Fruit fly (Drosophila melanogaster): ENCODE measurements around the gene Arl1.

The Arl1 gene

DNA sequence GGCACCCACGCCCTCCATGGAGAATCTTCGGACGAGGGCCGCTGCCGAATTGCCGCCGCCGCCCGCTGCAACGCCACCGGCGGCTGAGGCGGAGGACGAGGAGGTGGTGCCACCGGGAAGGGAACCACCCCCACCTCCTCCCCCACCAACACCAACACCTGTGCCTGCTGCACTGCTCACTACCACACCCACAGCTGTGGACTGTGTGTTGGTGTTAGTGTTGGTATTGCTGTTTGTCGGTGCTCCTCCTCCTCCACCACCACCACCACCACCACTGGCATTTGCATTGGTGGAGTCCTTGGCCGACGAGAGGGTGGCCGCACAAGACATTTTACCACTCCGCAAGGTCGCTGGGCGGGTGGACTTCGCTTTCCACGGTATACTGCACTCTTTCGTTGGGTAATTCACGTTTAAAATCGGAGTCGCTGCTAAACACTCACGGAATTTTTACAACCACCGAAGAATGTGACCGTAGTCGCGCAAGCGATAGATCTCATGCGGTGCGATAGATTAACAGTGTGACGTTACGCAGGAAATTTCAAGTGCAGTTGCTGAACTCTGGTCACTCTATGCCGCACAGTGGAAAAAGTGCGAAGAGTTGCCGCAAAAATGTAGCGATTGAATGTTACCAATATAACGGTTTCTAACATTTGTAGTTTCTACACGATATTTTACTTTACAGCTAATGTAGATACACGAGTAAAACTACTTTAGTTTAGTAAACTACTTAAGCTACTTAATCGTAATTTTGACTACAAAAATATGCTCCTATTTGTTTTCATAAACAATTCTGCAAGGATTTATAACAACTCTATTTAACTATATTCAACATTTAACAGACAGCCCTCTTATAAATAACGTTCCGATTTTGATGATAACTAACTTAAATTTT lies 28.6 kb downstream of the Arl1 start, which contains the start of gene mib1 (continued):
- TF ChIP-seq nerfin-2 (GFP tag; IDR thresholded peaks at IDR 0.05; ENCODE audit: partially characterized antibody) (peak; percentile 71), Rx (GFP tag; IDR thresholded peaks at IDR 0.05) (no peak), CG13424 (tag; optimal IDR thresholded peaks at IDR 0.05) (peak; percentile 41), gfzf (GFP tag; optimal IDR thresholded peaks at IDR 0.05) (peak; percentile 97), CG42726 (GFP tag; IDR thresholded peaks at IDR 0.05; ENCODE audit: partially characterized antibody) (peak; percentile 94), CG3726 (GFP tag; IDR thresholded peaks at IDR 0.05) (no peak), Fer1 (GFP tag; optimal IDR thresholded peaks at IDR 0.05) (peak; percentile 64), pho (GFP tag; optimal IDR thresholded peaks at IDR 0.05) (peak; percentile 38), CG7987 (GFP tag; optimal IDR thresholded peaks at IDR 0.05) (peak; percentile 75), kni (GFP tag; optimal IDR thresholded peaks at IDR 0.05) (peak; percentile 40), CG12769 (tag; optimal IDR thresholded peaks at IDR 0.05) (peak; percentile 76), unc-4 (GFP tag; IDR thresholded peaks at IDR 0.05; ENCODE audit: partially characterized antibody) (peak; percentile 82), Vsx1 (GFP tag; optimal IDR thresholded peaks at IDR 0.05) (no peak), psq (GFP tag; optimal IDR thresholded peaks at IDR 0.05) (peak; percentile 11), Dref (GFP tag; IDR thresholded peaks at IDR 0.05) (peak; percentile 54), CG15601 (tag; optimal IDR thresholded peaks at IDR 0.05) (peak; percentile 66), chif (GFP tag; optimal IDR thresholded peaks at IDR 0.05) (peak in 1 of 2 experiments; percentile 15), CG11504 (tag; optimal IDR thresholded peaks at IDR 0.05) (peak; percentile 55), E2f2 (GFP tag; IDR thresholded peaks at IDR 0.05) (peak; percentile 23; the same call in 1 of the 2 replicates), otp (GFP tag; IDR thresholded peaks at IDR 0.05) (no peak), CG2678 (tag; optimal IDR thresholded peaks at IDR 0.05) (peak; percentile 14), gsb-n (tag; optimal IDR thresholded peaks at IDR 0.05) (peak; percentile 55), CG8089 (GFP tag; optimal IDR thresholded peaks at IDR 0.05) (no peak), ac (GFP tag; optimal IDR thresholded peaks at IDR 0.05) (peak; percentile 4), CG32767 (GFP tag; IDR thresholded peaks at IDR 0.05) (0 out of 2 replicates have a peak, but pooled peaks have one; percentile 20), CG12659 (GFP tag; optimal IDR thresholded peaks at IDR 0.05) (peak; percentile 88), CG4328 (GFP tag; optimal IDR thresholded peaks at IDR 0.05) (peak; percentile 15), CG4360 (GFP tag; IDR thresholded peaks at IDR 0.05) (0 out of 2 replicates have a peak, but pooled peaks have one; percentile 30), ewg (GFP tag; optimal IDR thresholded peaks at IDR 0.05) (peak; percentile 32), bcd (GFP tag; optimal IDR thresholded peaks at IDR 0.05) (peak; percentile 52), CG30403 (GFP tag; optimal IDR thresholded peaks at IDR 0.05) (peak; percentile 5), CG12071 (GFP tag; optimal IDR thresholded peaks at IDR 0.05) (peak; percentile 39), CG14710 (tag; optimal IDR thresholded peaks at IDR 0.05) (peak; percentile 91), chinmo (GFP tag; IDR thresholded peaks at IDR 0.05; ENCODE audit: partially characterized antibody) (peak; percentile 95; the same call in 3 of the 4 replicates), bbx (GFP tag; IDR thresholded peaks at IDR 0.05; ENCODE audit: partially characterized antibody) (peak; percentile 95), abd-A (tag; optimal IDR thresholded peaks at IDR 0.05) (peak; percentile 80), tx (GFP tag; optimal IDR thresholded peaks at IDR 0.05) (no peak), CG12391 (tag; optimal IDR thresholded peaks at IDR 0.05) (peak; percentile 65), CG13287 (GFP tag; IDR thresholded peaks at IDR 0.05; ENCODE audit: partially characterized antibody) (peak; percentile 93), zen (tag; optimal IDR thresholded peaks at IDR 0.05) (no peak), chm (GFP tag; IDR thresholded peaks at IDR 0.05) (peak; percentile 68; the same call in 1 of the 2 replicates), ranshi (GFP tag; IDR thresholded peaks at IDR 0.05) (no peak; the same call in 1 of the 2 replicates), CG10431 (GFP tag; optimal IDR thresholded peaks at IDR 0.05) (no peak), slp2 (GFP tag; optimal IDR thresholded peaks at IDR 0.05) (no peak), lab (GFP tag; optimal IDR thresholded peaks at IDR 0.05) (peak; percentile 59), CG10543 (GFP tag; optimal IDR thresholded peaks at IDR 0.05) (peak; percentile 43)
